Worm (Caenorhabditis elegans) whole organism, L4/young adult: ENCODE measurements around the gene ZK721.4.

Experiments
- W03F9.2 ChIP-seq: fragments of 150-350 bp; optimal IDR thresholded peaks from 2 replicates; lab custom pipeline; 2014; ENCODE audit warnings: missing biosample characterization, missing genetic modification characterization
- dao-5 ChIP-seq: sonication (generic microtip); optimal IDR thresholded peaks from 2 replicates; lab custom pipeline; 2016; ENCODE audit warnings: missing genotype, missing genetic modification characterization, moderate library complexity, missing compliant biosample characterization
- him-1 ChIP-seq: sonication (generic microtip); optimal IDR thresholded peaks from 2 replicates; lab custom pipeline; 2016; ENCODE audit warnings: missing genotype, missing genetic modification reagents, missing genetic modification characterization, missing compliant biosample characterization

- TF ChIP-seq dao-5 (tag; lab: Kevin White, UChicago) (no peak), W03F9.2 (tag; lab: Kevin White, UChicago) (no peak), him-1 (no peak)
Measured at ce11 chrX:8762927-8763326, 15.7 kb upstream of the ZK721.4 start.
